Worm (Caenorhabditis elegans) whole organism, L3 larva: ENCODE data around the gene F46G10.2.
A peak's percentile ranks its signal among the peaks of the same experiment; 100 is the strongest.

Source experiments
- ama-1 ChIP-seq: fragments of 150-350 bp; optimal IDR thresholded peaks from 2 replicates; lab custom pipeline; 2018
- elt-3 ChIP-seq, 3 experiments: fragments of 150-350 bp in 1 of 3; sonication (generic microtip) in 2 of 3; optimal IDR thresholded peaks; 2 replicates in 2 of 3; 4 replicates in 1 of 3; lab custom pipeline; 2014 to 2017; ENCODE audit warnings: missing biosample characterization in 3 of 3, missing genetic modification characterization in 3 of 3
- fkh-2 ChIP-seq: fragments of 150-350 bp; optimal IDR thresholded peaks from 2 replicates; lab custom pipeline; 2014; ENCODE audit warnings: missing biosample characterization, missing genetic modification reagents, missing genetic modification characterization
- nhr-237 ChIP-seq: fragments of 150-350 bp; optimal IDR thresholded peaks from 2 replicates; lab custom pipeline; 2014; ENCODE audit warnings: missing biosample characterization, missing genetic modification characterization
- nhr-77 ChIP-seq: fragments of 150-350 bp; optimal IDR thresholded peaks from 2 replicates; lab custom pipeline; 2014; ENCODE audit warnings: missing biosample characterization, missing genetic modification characterization
- tbx-2 ChIP-seq: sonication (generic microtip); optimal IDR thresholded peaks from 2 replicates; lab custom pipeline; 2016; ENCODE audit warnings: mild to moderate bottlenecking, missing genetic modification characterization, missing compliant biosample characterization
- unc-62 ChIP-seq: fragments of 150-350 bp; sonication (generic microtip); optimal IDR thresholded peaks from 4 replicates; lab custom pipeline; 2014; ENCODE audit warnings: missing biosample characterization, missing genetic modification reagents, missing genetic modification characterization

- TF ChIP-seq fkh-2 (tag; lab: Kevin White, UChicago): no peak
- TF ChIP-seq nhr-237 (tag; lab: Kevin White, UChicago): no peak
- peak; percentile 32 for TF ChIP-seq ama-1
- TF ChIP-seq elt-3 (tag; optimal IDR thresholded peaks at IDR 0.05; lab: Kevin White, UChicago): peak in 1 of 3 experiments; percentile 26
- TF ChIP-seq unc-62: no peak
- peak; percentile 44 for TF ChIP-seq tbx-2 (tag; lab: Kevin White, UChicago)
- TF ChIP-seq nhr-77: no peak
Observed at ce11 chrX:13353530-13353929, 30.8 kb downstream of the F46G10.2 start.
